Worm (Caenorhabditis elegans): ENCODE data around the gene Y105C5B.5.

- TF ChIP-seq tbx-2 (tag; optimal IDR thresholded peaks at IDR 0.05) = no peak
- TF ChIP-seq nfya-1 (tag; optimal IDR thresholded peaks at IDR 0.05) = no peak
- no peak for TF ChIP-seq pqm-1 (tag; optimal IDR thresholded peaks at IDR 0.05)
- TF ChIP-seq pha-4 (tag; optimal IDR thresholded peaks at IDR 0.05) = no peak
- TF ChIP-seq unc-55 (GFP tag; optimal IDR thresholded peaks at IDR 0.05) = no peak
- TF ChIP-seq unc-86 (tag; optimal IDR thresholded peaks at IDR 0.05) = no peak
- TF ChIP-seq pros-1 (tag; optimal IDR thresholded peaks at IDR 0.05) = no peak
- no peak for TF ChIP-seq F13H6.1 (tag; optimal IDR thresholded peaks at IDR 0.05)
Observed at ce11 chrIV:15880114-15880513, 20.9 kb downstream of the Y105C5B.5 start.

All from whole organism, late embryonic.